Fruit fly (Drosophila melanogaster): Measurements from ENCODE around the gene Las.

Las gene

dm6 chr3L:20427449-20427848 lies 4.7 kb downstream of the Las start, which contains the start of gene CG5274 (continued):
- TF ChIP-seq sna (GFP tag; IDR thresholded peaks at IDR 0.05; ENCODE audit: partially characterized antibody) (0 out of 2 replicates have a peak, but pooled peaks have one; percentile 26), MTF-1 (GFP tag; optimal IDR thresholded peaks at IDR 0.05; ENCODE audit: borderline replicate concordance) (no peak), CG1832 (GFP tag; optimal IDR thresholded peaks at IDR 0.05) (no peak), hbn (GFP tag; IDR thresholded peaks at IDR 0.05; ENCODE audit: partially characterized antibody) (peak; percentile 27; the same call in 1 of the 2 replicates), bab2 (GFP tag; optimal IDR thresholded peaks at IDR 0.05) (no peak), ham (GFP tag; IDR thresholded peaks at IDR 0.05) (no peak), CG30431 (GFP tag; optimal IDR thresholded peaks at IDR 0.05) (no peak), Asciz (GFP tag; optimal IDR thresholded peaks at IDR 0.05) (no peak), NfI (GFP tag; optimal IDR thresholded peaks at IDR 0.05) (no peak), CG5953 (GFP tag; IDR thresholded peaks at IDR 0.05) (no peak), vvl (GFP tag; IDR thresholded peaks at IDR 0.05) (no peak), sob (GFP tag; IDR thresholded peaks at IDR 0.05) (no peak), HLH54F (GFP tag; optimal IDR thresholded peaks at IDR 0.05) (no peak), CG16813 (GFP tag; IDR thresholded peaks at IDR 0.05; ENCODE audit: partially characterized antibody) (no peak), Atf3 (GFP tag; optimal IDR thresholded peaks at IDR 0.05) (no peak), CG6689 (GFP tag; IDR thresholded peaks at IDR 0.05) (no peak), tgo (GFP tag; IDR thresholded peaks at IDR 0.05) (no peak), sqz (GFP tag; optimal IDR thresholded peaks at IDR 0.05) (no peak), Meics (GFP tag; optimal IDR thresholded peaks at IDR 0.05) (no peak), Dll (GFP tag; IDR thresholded peaks at IDR 0.05; ENCODE audit: partially characterized antibody) (0 out of 4 replicates have a peak, but pooled peaks have one; percentile 37), CG30403 (GFP tag; optimal IDR thresholded peaks at IDR 0.05) (no peak), Doc3 (GFP tag; IDR thresholded peaks at IDR 0.05; ENCODE audit: partially characterized antibody) (peak; percentile 30; the same call in 1 of the 3 replicates), CG14965 (GFP tag; optimal IDR thresholded peaks at IDR 0.05; ENCODE audit: borderline replicate concordance) (no peak), gce (GFP tag; IDR thresholded peaks at IDR 0.05) (no peak), E2f2 (GFP tag; IDR thresholded peaks at IDR 0.05) (peak; percentile 57), Max (GFP tag; optimal IDR thresholded peaks at IDR 0.05) (no peak), CG12744 (GFP tag; optimal IDR thresholded peaks at IDR 0.05) (no peak), Bgb (GFP tag; IDR thresholded peaks at IDR 0.05; ENCODE audit: partially characterized antibody) (no peak; the same call in 1 of the 2 replicates), en (GFP tag; optimal IDR thresholded peaks at IDR 0.05) (no peak), CG10462 (GFP tag; optimal IDR thresholded peaks at IDR 0.05) (peak; percentile 40), CG8765 (GFP tag; IDR thresholded peaks at IDR 0.05) (no peak), HmgD (GFP tag; optimal IDR thresholded peaks at IDR 0.05) (no peak), CG2875 (GFP tag; optimal IDR thresholded peaks at IDR 0.05) (no peak), nmo (GFP tag; optimal IDR thresholded peaks at IDR 0.05) (no peak), esg (GFP tag; conservative IDR thresholded peaks at IDR 0.05) (no peak), Hmr (GFP tag; optimal IDR thresholded peaks at IDR 0.05) (no peak), CG34224 (GFP tag; IDR thresholded peaks at IDR 0.05; ENCODE audit: partially characterized antibody) (peak; percentile 62), corto (GFP tag; optimal IDR thresholded peaks at IDR 0.05) (no peak), ERR (GFP tag; optimal IDR thresholded peaks at IDR 0.05) (no peak), Ptx1 (GFP tag; IDR thresholded peaks at IDR 0.05) (no peak), CG9609 (GFP tag; optimal IDR thresholded peaks at IDR 0.05) (no peak), Mad (GFP tag; optimal IDR thresholded peaks at IDR 0.05) (no peak), amos (GFP tag; IDR thresholded peaks at IDR 0.05; ENCODE audit: partially characterized antibody) (peak; percentile 58; the same call in 1 of the 2 replicates), Deaf1 (tag; optimal IDR thresholded peaks at IDR 0.05) (no peak), HLH4C (GFP tag; IDR thresholded peaks at IDR 0.05; ENCODE audit: partially characterized antibody) (no peak), CG11723 (GFP tag; optimal IDR thresholded peaks at IDR 0.05) (no peak), usp (GFP tag; optimal IDR thresholded peaks at IDR 0.05) (no peak), CG8924 (tag; optimal IDR thresholded peaks at IDR 0.05) (no peak), CTCF (GFP tag; optimal IDR thresholded peaks at IDR 0.05) (no peak), Camta (GFP tag; optimal IDR thresholded peaks at IDR 0.05) (no peak), CG6654 (GFP tag; optimal IDR thresholded peaks at IDR 0.05) (no peak)

Measured in whole organism, embryonic.